Worm (Caenorhabditis elegans): ENCODE data around the gene F38B6.7.

DNA sequence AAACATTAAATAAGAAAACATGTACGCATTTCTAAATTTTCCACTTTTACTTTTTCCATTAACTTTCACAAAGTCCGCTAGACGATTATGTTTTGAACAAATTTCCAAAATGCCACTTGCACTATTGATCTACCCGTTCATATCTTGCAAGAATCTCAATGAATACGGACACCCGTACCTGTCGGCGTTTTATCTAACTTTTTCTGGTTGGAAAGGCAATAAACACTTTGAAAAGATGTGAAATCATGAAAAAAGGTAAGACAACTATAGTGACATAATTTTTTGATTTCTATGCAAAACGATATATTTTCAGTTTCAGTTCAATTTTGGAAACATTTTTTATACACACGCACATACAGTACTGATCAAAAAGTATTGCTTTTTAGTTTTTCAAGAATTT lies 26.4 kb downstream of the F38B6.7 start:
- no peak for TF ChIP-seq T22C8.4 (GFP tag; IDR thresholded peaks at IDR 0.05)
- no peak for TF ChIP-seq ztf-23 (GFP tag; IDR thresholded peaks at IDR 0.05)

Data from whole organism, midembryonic.